Fruit fly (Drosophila melanogaster): ENCODE results near the gene Elp1.

The Elp1 gene

dm6 chr3R:11650105-11651039, at the start of gene Elp1, which contains the start of gene Csk (continued):
- peak; percentile 74 for TF ChIP-seq Adf1 (GFP tag; IDR thresholded peaks at IDR 0.05)
- TF ChIP-seq CG11398 (GFP tag; optimal IDR thresholded peaks at IDR 0.05) = no peak
- no peak for TF ChIP-seq CG12219 (GFP tag; optimal IDR thresholded peaks at IDR 0.05)
- TF ChIP-seq pros (GFP tag; optimal IDR thresholded peaks at IDR 0.05) = no peak
- no peak for TF ChIP-seq slp2 (GFP tag; optimal IDR thresholded peaks at IDR 0.05)
- TF ChIP-seq CG1647 (GFP tag; optimal IDR thresholded peaks at IDR 0.05) = peak; percentile 36
- peak; percentile 17 for TF ChIP-seq caup (GFP tag; optimal IDR thresholded peaks at IDR 0.05; ENCODE audit: severe bottlenecking)
- peak; percentile 80 for TF ChIP-seq CG4360 (GFP tag; IDR thresholded peaks at IDR 0.05)
- peak; percentile 46; the same call in 1 of the 2 replicates for TF ChIP-seq CG14014 (GFP tag; IDR thresholded peaks at IDR 0.05)
- TF ChIP-seq hkb (optimal IDR thresholded peaks at IDR 0.05) = peak; percentile 64
- TF ChIP-seq hkb (GFP tag; IDR thresholded peaks at IDR 0.05) = no peak
- peak; percentile 41 for TF ChIP-seq tin (GFP tag; optimal IDR thresholded peaks at IDR 0.05)
- TF ChIP-seq trem (tag; optimal IDR thresholded peaks at IDR 0.05) = peak; percentile 68
- TF ChIP-seq Atf3 (GFP tag; optimal IDR thresholded peaks at IDR 0.05) = no peak
- no peak for TF ChIP-seq pfk (GFP tag; optimal IDR thresholded peaks at IDR 0.05)
- peak; percentile 77 for TF ChIP-seq Hmr (GFP tag; optimal IDR thresholded peaks at IDR 0.05)
- TF ChIP-seq bab2 (GFP tag; optimal IDR thresholded peaks at IDR 0.05) = peak; percentile 22
- no peak for TF ChIP-seq bigmax (GFP tag; optimal IDR thresholded peaks at IDR 0.05)
- peak; percentile 81 for TF ChIP-seq pzg (GFP tag; optimal IDR thresholded peaks at IDR 0.05)
- peak; percentile 75 for TF ChIP-seq CG30403 (GFP tag; optimal IDR thresholded peaks at IDR 0.05)
- TF ChIP-seq fru (optimal IDR thresholded peaks at IDR 0.05) = no peak
- TF ChIP-seq CG12071 (GFP tag; optimal IDR thresholded peaks at IDR 0.05) = no peak
- peak; percentile 62 for TF ChIP-seq grn (GFP tag; optimal IDR thresholded peaks at IDR 0.05)
- TF ChIP-seq Scr (GFP tag; IDR thresholded peaks at IDR 0.05; ENCODE audit: partially characterized antibody) = peak; percentile 36; the same call in 1 of the 2 replicates
- TF ChIP-seq CG7928 (GFP tag; optimal IDR thresholded peaks at IDR 0.05) = no peak
- no peak for TF ChIP-seq B-H1 (GFP tag; IDR thresholded peaks at IDR 0.05)
- peak; percentile 33; the same call in 1 of the 2 replicates for TF ChIP-seq CG6272 (GFP tag; IDR thresholded peaks at IDR 0.05)
- peak; percentile 70 for TF ChIP-seq CG13424 (tag; optimal IDR thresholded peaks at IDR 0.05)
- TF ChIP-seq CG7839 (tag; optimal IDR thresholded peaks at IDR 0.05) = peak; percentile 64
- peak; percentile 73 for TF ChIP-seq ewg (GFP tag; optimal IDR thresholded peaks at IDR 0.05)
- TF ChIP-seq sna (GFP tag; IDR thresholded peaks at IDR 0.05; ENCODE audit: partially characterized antibody) = no peak
- TF ChIP-seq rib (GFP tag; IDR thresholded peaks at IDR 0.05) = no peak
- peak; percentile 41 for TF ChIP-seq Mad (GFP tag; optimal IDR thresholded peaks at IDR 0.05)
- peak; percentile 73 for TF ChIP-seq CG17829 (tag; optimal IDR thresholded peaks at IDR 0.05)
- TF ChIP-seq HLH54F (GFP tag; optimal IDR thresholded peaks at IDR 0.05) = peak; percentile 41
- TF ChIP-seq ranshi (GFP tag; IDR thresholded peaks at IDR 0.05) = no peak
- TF ChIP-seq pum (GFP tag; optimal IDR thresholded peaks at IDR 0.05) = peak; percentile 12
- TF ChIP-seq CrebB (tag; optimal IDR thresholded peaks at IDR 0.05) = no peak
- no peak for TF ChIP-seq CG10462 (GFP tag; optimal IDR thresholded peaks at IDR 0.05)
- TF ChIP-seq Aef1 (GFP tag; IDR thresholded peaks at IDR 0.05) = peak; percentile 45; the same call in 2 of the 3 replicates
- peak; percentile 69 for TF ChIP-seq lab (GFP tag; optimal IDR thresholded peaks at IDR 0.05)
- TF ChIP-seq CG4282 (GFP tag; optimal IDR thresholded peaks at IDR 0.05) = no peak
- TF ChIP-seq CG13775 (GFP tag; optimal IDR thresholded peaks at IDR 0.05) = peak; percentile 68
- peak; percentile 20 for TF ChIP-seq sqz (GFP tag; optimal IDR thresholded peaks at IDR 0.05)
- peak; percentile 39 for TF ChIP-seq kni (GFP tag; optimal IDR thresholded peaks at IDR 0.05)
- TF ChIP-seq lbe (GFP tag; optimal IDR thresholded peaks at IDR 0.05) = peak; percentile 12
- peak; percentile 58 for TF ChIP-seq dmrt11E (tag; optimal IDR thresholded peaks at IDR 0.05)
- TF ChIP-seq Eip74EF (GFP tag; optimal IDR thresholded peaks at IDR 0.05) = peak in 1 of 2 experiments; percentile 20
- TF ChIP-seq CG1792 (GFP tag; optimal IDR thresholded peaks at IDR 0.05) = peak; percentile 14
